Worm (Caenorhabditis elegans) whole organism, mixed stage, embryonic: ENCODE data around the gene gop-2.

Source experiments
- M03D4.4 ChIP-seq: sonication (generic microtip); optimal IDR thresholded peaks from 2 replicates; lab custom pipeline; 2017; ENCODE audit warnings: mild to moderate bottlenecking, missing genetic modification characterization, missing compliant biosample characterization
- bed-3 ChIP-seq: fragments of 200-800 bp; sonication (Bioruptor generic); optimal IDR thresholded peaks from 3 replicates; lab custom pipeline; 2018; ENCODE audit warnings: mild to moderate bottlenecking, missing genetic modification characterization, moderate library complexity, missing compliant biosample characterization
- blmp-1 ChIP-seq: fragments of 150-350 bp; optimal IDR thresholded peaks from 2 replicates; lab custom pipeline; 2014; ENCODE audit warnings: missing biosample characterization, missing genetic modification characterization
- ceh-39 ChIP-seq: fragments of 150-350 bp; optimal IDR thresholded peaks from 2 replicates; lab custom pipeline; 2014; ENCODE audit warnings: missing biosample characterization, missing genetic modification characterization
- ceh-43 ChIP-seq: fragments of 200-800 bp; sonication (Bioruptor generic); optimal IDR thresholded peaks from 2 replicates; lab custom pipeline; 2018; ENCODE audit warnings: mild to moderate bottlenecking, missing genetic modification characterization, moderate library complexity, missing compliant biosample characterization
- ceh-83 ChIP-seq: fragments of 200-800 bp; sonication (Bioruptor generic); optimal IDR thresholded peaks from 2 replicates; lab custom pipeline; 2018; ENCODE audit warnings: mild to moderate bottlenecking, missing genetic modification characterization, missing compliant biosample characterization
- ces-1 ChIP-seq: fragments of 150-350 bp; optimal IDR thresholded peaks from 2 replicates; lab custom pipeline; 2014; ENCODE audit warnings: missing biosample characterization, missing genetic modification reagents, missing genetic modification characterization
- cnd-1 ChIP-seq: fragments of 200-800 bp; sonication (Bioruptor generic); optimal IDR thresholded peaks from 2 replicates; lab custom pipeline; 2018; ENCODE audit warnings: mild to moderate bottlenecking, missing genetic modification characterization, missing compliant biosample characterization
- drap-1 ChIP-seq: fragments of 200-800 bp; sonication (Bioruptor generic); optimal IDR thresholded peaks from 3 replicates; lab custom pipeline; 2018; ENCODE audit warnings: mild to moderate bottlenecking, missing genetic modification characterization, missing compliant biosample characterization
- elt-1 ChIP-seq: sonication (generic microtip); optimal IDR thresholded peaks from 2 replicates; lab custom pipeline; 2017; ENCODE audit warnings: missing genetic modification characterization, mild to moderate bottlenecking, missing compliant biosample characterization, antibody characterized with exemption, moderate library complexity, borderline replicate concordance; ENCODE audit not compliant: insufficient read depth
- elt-3 ChIP-seq: fragments of 150-350 bp; optimal IDR thresholded peaks from 2 replicates; lab custom pipeline; 2014; ENCODE audit warnings: missing biosample characterization, missing genetic modification characterization
- flh-1 ChIP-seq: fragments of 200-800 bp; sonication (Bioruptor generic); optimal IDR thresholded peaks from 2 replicates; lab custom pipeline; 2018; ENCODE audit warnings: mild to moderate bottlenecking, missing genetic modification characterization, moderate library complexity, missing compliant biosample characterization
- ham-2 ChIP-seq: fragments of 200-800 bp; sonication (Bioruptor generic); optimal IDR thresholded peaks from 2 replicates; lab custom pipeline; 2018; ENCODE audit warnings: mild to moderate bottlenecking, missing genetic modification characterization, missing compliant biosample characterization
- hlh-1 ChIP-seq: fragments of 150-350 bp; optimal IDR thresholded peaks from 2 replicates; lab custom pipeline; 2014; ENCODE audit warnings: missing biosample characterization, missing genetic modification reagents, missing genetic modification characterization
- lin-13 ChIP-seq: fragments of 150-350 bp; optimal IDR thresholded peaks from 2 replicates; lab custom pipeline; 2014; ENCODE audit warnings: missing biosample characterization, missing genetic modification characterization
- lin-32 ChIP-seq: fragments of 200-800 bp; sonication (Bioruptor generic); optimal IDR thresholded peaks from 2 replicates; lab custom pipeline; 2018; ENCODE audit warnings: mild to moderate bottlenecking, missing genetic modification characterization, missing compliant biosample characterization
- lsy-2 ChIP-seq: fragments of 150-350 bp; optimal IDR thresholded peaks from 2 replicates; lab custom pipeline; 2014; ENCODE audit warnings: missing biosample characterization, missing genetic modification characterization
- mab-5 ChIP-seq: fragments of 150-350 bp; optimal IDR thresholded peaks from 2 replicates; lab custom pipeline; 2014; ENCODE audit warnings: missing biosample characterization, missing genetic modification characterization
- mep-1 ChIP-seq: fragments of 150-350 bp; optimal IDR thresholded peaks from 2 replicates; lab custom pipeline; 2017; ENCODE audit warnings: missing biosample characterization, missing genetic modification reagents, missing genetic modification characterization, inconsistent platforms
- mls-2 ChIP-seq: sonication (generic microtip); optimal IDR thresholded peaks from 2 replicates; lab custom pipeline; 2016; ENCODE audit warnings: mild to moderate bottlenecking, missing genetic modification characterization, moderate library complexity, missing compliant biosample characterization
- nhr-12 ChIP-seq: fragments of 150-350 bp; optimal IDR thresholded peaks from 2 replicates; lab custom pipeline; 2014; ENCODE audit warnings: missing biosample characterization, missing genetic modification characterization
- nhr-2 ChIP-seq: fragments of 150-350 bp; optimal IDR thresholded peaks from 2 replicates; lab custom pipeline; 2014; ENCODE audit warnings: missing biosample characterization, missing genetic modification characterization
- nhr-237 ChIP-seq: fragments of 150-350 bp; optimal IDR thresholded peaks from 2 replicates; lab custom pipeline; 2014; ENCODE audit warnings: missing biosample characterization, missing genetic modification characterization
- nhr-28 ChIP-seq: fragments of 150-350 bp; optimal IDR thresholded peaks from 2 replicates; lab custom pipeline; 2014; ENCODE audit warnings: missing biosample characterization, missing genetic modification characterization
- nhr-76 ChIP-seq: sonication (generic microtip); optimal IDR thresholded peaks from 2 replicates; lab custom pipeline; 2017; ENCODE audit warnings: missing biosample characterization, missing genetic modification characterization
- pha-4 ChIP-seq: fragments of 150-350 bp; optimal IDR thresholded peaks from 2 replicates; lab custom pipeline; 2018; ENCODE audit warnings: missing biosample characterization, missing genetic modification reagents, missing genetic modification characterization
- sem-2 ChIP-seq: fragments of 200-800 bp; sonication (Bioruptor generic); optimal IDR thresholded peaks from 2 replicates; lab custom pipeline; 2018; ENCODE audit warnings: mild to moderate bottlenecking, missing genetic modification characterization, missing compliant biosample characterization
- snpc-4 ChIP-seq: fragments of 150-350 bp; optimal IDR thresholded peaks from 2 replicates; lab custom pipeline; 2014; ENCODE audit warnings: missing biosample characterization, missing genetic modification characterization
- sptf-1 ChIP-seq: sonication (generic microtip); optimal IDR thresholded peaks from 2 replicates; lab custom pipeline; 2017; ENCODE audit warnings: mild to moderate bottlenecking, missing genetic modification characterization, moderate library complexity, missing compliant biosample characterization
- tbx-8 ChIP-seq: fragments of 200-800 bp; sonication (Bioruptor generic); optimal IDR thresholded peaks from 2 replicates; lab custom pipeline; 2018; ENCODE audit warnings: mild to moderate bottlenecking, missing genetic modification characterization, moderate library complexity, missing compliant biosample characterization
- unc-120 ChIP-seq: sonication (generic microtip); optimal IDR thresholded peaks from 2 replicates; lab custom pipeline; 2017; ENCODE audit warnings: missing genetic modification characterization, missing compliant biosample characterization; ENCODE audit not compliant: poor library complexity, severe bottlenecking
- unc-39 ChIP-seq: fragments of 150-350 bp; optimal IDR thresholded peaks from 2 replicates; lab custom pipeline; 2014; ENCODE audit warnings: missing biosample characterization, missing genetic modification characterization
- unc-62 ChIP-seq: fragments of 150-350 bp; optimal IDR thresholded peaks from 2 replicates; lab custom pipeline; 2014; ENCODE audit warnings: missing biosample characterization, missing genetic modification reagents, missing genetic modification characterization
- zip-8 ChIP-seq: fragments of 150-350 bp; optimal IDR thresholded peaks from 2 replicates; lab custom pipeline; 2014; ENCODE audit warnings: missing biosample characterization, missing genetic modification characterization
- ztf-11 ChIP-seq: fragments of 150-350 bp; optimal IDR thresholded peaks from 2 replicates; lab custom pipeline; 2014; ENCODE audit warnings: missing biosample characterization, missing genetic modification characterization

Gene gop-2

ce11 chrIII:5218687-5219086 lies 40.1 kb upstream of the gop-2 start, which contains the start of gene ZC155.2:
Gene ZC155.2 (plus strand): TSS chrIII:5218987.
- no peak for TF ChIP-seq ztf-11
- TF ChIP-seq unc-120 (tag; lab: Kevin White, UChicago) = no peak
- TF ChIP-seq hlh-1 (tag; lab: Kevin White, UChicago) = no peak
- no peak for TF ChIP-seq mep-1 (tag; lab: Kevin White, UChicago)
- TF ChIP-seq flh-1 = no peak
- no peak for TF ChIP-seq ces-1 (GFP tag; lab: Kevin White, UChicago)
- no peak for TF ChIP-seq blmp-1 (tag; lab: Kevin White, UChicago)

- TF ChIP-seq M03D4.4 (tag; lab: Kevin White, UChicago) = no peak
- TF ChIP-seq mab-5 (tag; lab: Kevin White, UChicago) = no peak
- no peak for TF ChIP-seq unc-120 (tag; lab: Kevin White, UChicago)
- no peak for TF ChIP-seq hlh-1 (tag; lab: Kevin White, UChicago)
- TF ChIP-seq lsy-2 = no peak
- no peak for TF ChIP-seq nhr-2 (tag; lab: Kevin White, UChicago)
- TF ChIP-seq lin-32 = no peak
- TF ChIP-seq cnd-1 = no peak
- no peak for TF ChIP-seq tbx-8
- no peak for TF ChIP-seq ces-1 (GFP tag; lab: Kevin White, UChicago)
- no peak for TF ChIP-seq mep-1 (tag; lab: Kevin White, UChicago)
- TF ChIP-seq pha-4 = no peak
- no peak for TF ChIP-seq blmp-1 (tag; lab: Kevin White, UChicago)
- TF ChIP-seq mls-2 (tag; lab: Kevin White, UChicago) = no peak
- no peak for TF ChIP-seq snpc-4 (tag; lab: Kevin White, UChicago)
- TF ChIP-seq nhr-76 (tag; lab: Kevin White, UChicago) = no peak
- no peak for TF ChIP-seq unc-39
- no peak for TF ChIP-seq unc-62 (GFP tag; lab: Kevin White, UChicago)
- TF ChIP-seq flh-1 = no peak
- TF ChIP-seq, all 35 proteins: peak for 0
These were observed 37.0 kb upstream of the gop-2 start for ce11 chrIII:5221820-5222219.

ce11 chrIII:5222777-5223176 lies 36.0 kb upstream of the gop-2 start:
- TF ChIP-seq mls-2 (tag; lab: Kevin White, UChicago) (no peak), pha-4 (peak; percentile 8)

ce11 chrIII:5224908-5225307 lies 33.9 kb upstream of the gop-2 start:
- TF ChIP-seq mab-5 (tag; lab: Kevin White, UChicago) (no peak), ceh-39 (tag; lab: Kevin White, UChicago) (no peak), sptf-1 (tag; lab: Kevin White, UChicago) (no peak), elt-3 (tag; lab: Kevin White, UChicago) (no peak)

ce11 chrIII:5225321-5225720 lies 33.5 kb upstream of the gop-2 start, which contains the start of gene nex-1:
Gene nex-1 (plus strand): TSS chrIII:5225621.
- TF ChIP-seq M03D4.4 (tag; lab: Kevin White, UChicago) = no peak
- TF ChIP-seq sem-2 (GFP tag; lab: Kevin White, UChicago) = no peak
- no peak for TF ChIP-seq elt-3 (tag; lab: Kevin White, UChicago)
- TF ChIP-seq ceh-39 (tag; lab: Kevin White, UChicago) = no peak

- no peak for TF ChIP-seq elt-1
- TF ChIP-seq nhr-237 = peak; percentile 80
- peak; percentile 80 for TF ChIP-seq unc-120 (tag; lab: Kevin White, UChicago)
- TF ChIP-seq lsy-2 = peak; percentile 84
- TF ChIP-seq pha-4 = peak; percentile 61
- peak; percentile 92 for TF ChIP-seq mep-1 (tag; lab: Kevin White, UChicago)
- no peak for TF ChIP-seq ceh-83 (GFP tag; lab: Kevin White, UChicago)
- no peak for TF ChIP-seq cnd-1
- TF ChIP-seq snpc-4 (tag; lab: Kevin White, UChicago) = no peak
- no peak for TF ChIP-seq zip-8 (tag; lab: Kevin White, UChicago)
- TF ChIP-seq flh-1 = no peak
- peak; percentile 22 for TF ChIP-seq unc-62 (GFP tag; lab: Kevin White, UChicago)
- TF ChIP-seq lin-32 = no peak
- no peak for TF ChIP-seq nhr-12 (tag; lab: Kevin White, UChicago)
- TF ChIP-seq ham-2 (GFP tag; lab: Kevin White, UChicago) = peak; percentile 90
- TF ChIP-seq mab-5 (tag; lab: Kevin White, UChicago) = no peak
- TF ChIP-seq sem-2 (GFP tag; lab: Kevin White, UChicago) = no peak
- no peak for TF ChIP-seq unc-39
- no peak for TF ChIP-seq bed-3 (GFP tag; lab: Kevin White, UChicago)
- TF ChIP-seq sptf-1 (tag; lab: Kevin White, UChicago) = peak; percentile 66
- TF ChIP-seq hlh-1 (tag; lab: Kevin White, UChicago) = peak; percentile 48
- TF ChIP-seq ceh-39 (tag; lab: Kevin White, UChicago) = peak; percentile 50
- peak; percentile 61 for TF ChIP-seq ces-1 (GFP tag; lab: Kevin White, UChicago)
- no peak for TF ChIP-seq M03D4.4 (tag; lab: Kevin White, UChicago)
- TF ChIP-seq nhr-2 (tag; lab: Kevin White, UChicago) = no peak
- peak; percentile 18 for TF ChIP-seq drap-1 (GFP tag; lab: Kevin White, UChicago)
- no peak for TF ChIP-seq ztf-11
- no peak for TF ChIP-seq elt-3 (tag; lab: Kevin White, UChicago)
- TF ChIP-seq ceh-43 (GFP tag; lab: Kevin White, UChicago) = no peak
- peak; percentile 4 for TF ChIP-seq tbx-8
- TF ChIP-seq nhr-28 = no peak
- TF ChIP-seq lin-13 (tag; lab: Kevin White, UChicago) = peak; percentile 59
These were observed 30.9 kb upstream of the gop-2 start, which contains the start of the genes C34E10.12, C34E10.10 and atp-2 for ce11 chrIII:5227831-5228467. Gene C34E10.12 (minus strand): TSS chrIII:5227881. Gene C34E10.10 (minus strand): TSS chrIII:5227884. Gene atp-2 (plus strand): TSS chrIII:5228417.
